Worm (Caenorhabditis elegans) whole organism, midembryonic: ENCODE results near the gene F36F12.3.

Source experiments
- T22C8.4 ChIP-seq: fragments of 200-800 bp; sonication (Bioruptor generic); IDR thresholded peaks from 2 replicates; pipeline ENCODE4 v1.3.6; 2022; ENCODE audit warnings: missing genetic modification characterization, missing compliant biosample characterization
- cog-1 ChIP-seq: sonication (generic microtip); optimal IDR thresholded peaks from 2 replicates; lab custom pipeline; 2016; ENCODE audit warnings: missing genetic modification characterization, missing compliant biosample characterization
- flt-1 ChIP-seq: fragments of 200-800 bp; sonication (Bioruptor generic); IDR thresholded peaks from 2 replicates; pipeline ENCODE4 v1.3.6; 2022; ENCODE audit warnings: missing genetic modification characterization, missing compliant biosample characterization
- klf-2 ChIP-seq: fragments of 200-800 bp; sonication (Bioruptor generic); conservative IDR thresholded peaks from 2 replicates; pipeline ENCODE4 v1.3.6; 2022; ENCODE audit warnings: missing genetic modification reagents, missing genetic modification characterization, missing compliant biosample characterization
- med-1 ChIP-seq: sonication (generic microtip); optimal IDR thresholded peaks from 2 replicates; lab custom pipeline; 2017; ENCODE audit warnings: missing genetic modification characterization, mild to moderate bottlenecking, missing compliant biosample characterization, antibody characterized with exemption, missing genetic modification reagents; ENCODE audit not compliant: insufficient read depth
- ref-1 ChIP-seq: fragments of 200-800 bp; sonication (Bioruptor generic); conservative IDR thresholded peaks from 2 replicates; pipeline ENCODE4 v1.3.6; 2022; ENCODE audit warnings: missing genetic modification reagents, missing genetic modification characterization, missing compliant biosample characterization
- tab-1 ChIP-seq: fragments of 200-800 bp; sonication (Bioruptor generic); IDR thresholded peaks from 2 replicates; pipeline ENCODE4 v1.3.6; 2022; ENCODE audit warnings: missing genetic modification characterization, missing compliant biosample characterization
- ztf-23 ChIP-seq: fragments of 200-800 bp; sonication (Bioruptor generic); IDR thresholded peaks from 2 replicates; pipeline ENCODE4 v1.3.6; 2022; ENCODE audit warnings: missing genetic modification reagents, missing genetic modification characterization, missing compliant biosample characterization
- ztf-29 ChIP-seq: fragments of 200-800 bp; sonication (Bioruptor generic); IDR thresholded peaks from 2 replicates; pipeline ENCODE4 v1.3.6; 2022; ENCODE audit warnings: missing genetic modification reagents, missing genetic modification characterization, missing compliant biosample characterization

Gene F36F12.3

ce11 chrV:2121910-2122362 is 36.3 kb downstream of the F36F12.3 start, which contains the start of gene F22F7.8:
Gene F22F7.8 (minus strand): TSS chrV:2121960.
- TF ChIP-seq flt-1 (GFP tag; lab: Robert Waterston, UW) (no peak), med-1 (GFP tag; lab: Kevin White, UChicago) (no peak), ztf-23 (GFP tag; lab: Robert Waterston, UW) (no peak), klf-2 (GFP tag; lab: Robert Waterston, UW) (no peak), ref-1 (GFP tag; lab: Robert Waterston, UW) (no peak), tab-1 (GFP tag; lab: Robert Waterston, UW) (no peak), cog-1 (no peak), T22C8.4 (no peak), ztf-29 (GFP tag; lab: Robert Waterston, UW) (no peak)

DNA sequence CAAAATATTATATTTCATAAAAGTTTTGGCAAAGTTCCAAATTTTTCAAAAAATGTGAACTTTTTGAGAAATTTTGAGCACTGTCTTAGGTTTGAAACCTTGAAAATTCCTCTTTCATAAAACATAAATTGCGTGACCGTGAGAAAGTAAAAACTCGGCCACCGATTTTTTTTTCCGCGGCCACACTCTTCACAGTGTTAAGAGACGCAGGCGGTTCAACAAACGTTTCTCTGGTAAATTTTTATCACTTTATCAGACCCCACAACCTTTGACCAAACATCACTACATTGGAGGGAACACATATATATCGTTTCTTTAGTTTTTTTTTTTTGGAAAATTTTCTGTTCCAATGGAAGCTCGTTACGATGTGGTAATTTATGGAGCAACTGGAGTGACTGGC is 36.9 kb downstream of the F36F12.3 start, which contains the start of gene F22F7.2:
Gene F22F7.2, plus strand, starts transcription at position 266 of the 400 bp plus-strand sequence.
- TF ChIP-seq ref-1 (GFP tag; lab: Robert Waterston, UW): no peak
- no peak for TF ChIP-seq tab-1 (GFP tag; lab: Robert Waterston, UW)
- TF ChIP-seq cog-1: no peak
- TF ChIP-seq T22C8.4: no peak
- no peak for TF ChIP-seq med-1 (GFP tag; lab: Kevin White, UChicago)

DNA sequence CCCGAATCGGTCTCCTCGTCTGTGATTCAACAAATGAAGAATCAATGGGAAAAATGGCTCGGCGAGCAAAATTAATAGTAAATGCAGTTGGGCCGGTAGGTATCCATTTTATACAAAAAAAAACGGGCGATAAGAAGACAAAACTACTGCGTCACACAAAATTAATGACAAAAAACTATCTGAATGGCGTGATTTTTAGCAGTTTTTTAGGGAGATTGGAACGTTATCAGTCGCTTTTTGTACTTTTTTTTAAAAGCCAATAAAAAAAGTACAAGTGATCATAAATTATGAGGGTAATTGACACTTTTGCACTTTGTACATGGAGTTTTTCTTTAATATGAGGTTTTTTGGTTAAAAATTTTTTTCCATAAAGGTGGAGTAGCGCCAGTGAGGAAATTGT is 37.6 kb downstream of the F36F12.3 start:
- TF ChIP-seq tab-1 (GFP tag; lab: Robert Waterston, UW) (no peak), flt-1 (GFP tag; lab: Robert Waterston, UW) (no peak), klf-2 (GFP tag; lab: Robert Waterston, UW) (no peak), cog-1 (no peak), med-1 (GFP tag; lab: Kevin White, UChicago) (no peak), ref-1 (GFP tag; lab: Robert Waterston, UW) (no peak), T22C8.4 (no peak), ztf-29 (GFP tag; lab: Robert Waterston, UW) (no peak), ztf-23 (GFP tag; lab: Robert Waterston, UW) (no peak)

DNA sequence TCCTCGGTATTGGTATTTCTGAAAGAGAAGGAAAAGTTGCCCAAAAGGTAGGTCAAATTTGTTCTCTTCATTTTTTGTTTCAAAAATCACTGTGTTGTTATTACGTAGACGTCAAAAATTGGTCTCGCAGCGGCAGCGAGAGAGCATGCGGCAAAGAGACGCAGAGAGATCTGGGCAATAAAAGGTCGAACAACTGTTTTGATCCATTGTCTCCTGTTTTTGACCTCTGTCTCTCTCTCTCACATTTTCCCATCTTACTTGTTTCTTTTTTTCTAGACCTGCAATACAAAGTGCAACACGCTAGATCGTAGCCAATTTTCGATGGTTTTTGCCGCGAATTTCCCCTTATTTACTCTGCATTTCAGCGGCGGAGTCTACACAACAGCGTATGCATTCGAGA is 41.0 kb downstream of the F36F12.3 start:
- TF ChIP-seq klf-2 (GFP tag; lab: Robert Waterston, UW) (no peak), T22C8.4 (0 out of 2 replicates have a peak, but pooled peaks have one; percentile 19)

- peak; percentile 22; the same call in 1 of the 2 replicates for TF ChIP-seq flt-1 (GFP tag; lab: Robert Waterston, UW)
- peak; percentile 49 for TF ChIP-seq cog-1
- TF ChIP-seq klf-2 (GFP tag; lab: Robert Waterston, UW): no peak
- TF ChIP-seq tab-1 (GFP tag; lab: Robert Waterston, UW): no peak
- TF ChIP-seq ref-1 (GFP tag; lab: Robert Waterston, UW): no peak
- TF ChIP-seq ztf-29 (GFP tag; lab: Robert Waterston, UW): no peak
- 0 out of 2 replicates have a peak, but pooled peaks have one; percentile 3 for TF ChIP-seq T22C8.4
- TF ChIP-seq ztf-23 (GFP tag; lab: Robert Waterston, UW): no peak
- TF ChIP-seq med-1 (GFP tag; lab: Kevin White, UChicago): no peak
Observed at ce11 chrV:2126996-2127585, 41.5 kb downstream of the F36F12.3 start, which contains the start of gene ldp-1. Gene ldp-1 (plus strand): TSS chrV:2127535.

- TF ChIP-seq tab-1 (GFP tag; lab: Robert Waterston, UW): no peak
- no peak for TF ChIP-seq flt-1 (GFP tag; lab: Robert Waterston, UW)
- no peak for TF ChIP-seq med-1 (GFP tag; lab: Kevin White, UChicago)
- no peak for TF ChIP-seq T22C8.4
- no peak for TF ChIP-seq klf-2 (GFP tag; lab: Robert Waterston, UW)
- TF ChIP-seq ztf-23 (GFP tag; lab: Robert Waterston, UW): 0 out of 2 replicates have a peak, but pooled peaks have one; percentile 17
Observed at ce11 chrV:2132675-2133074, 47.1 kb downstream of the F36F12.3 start.

DNA sequence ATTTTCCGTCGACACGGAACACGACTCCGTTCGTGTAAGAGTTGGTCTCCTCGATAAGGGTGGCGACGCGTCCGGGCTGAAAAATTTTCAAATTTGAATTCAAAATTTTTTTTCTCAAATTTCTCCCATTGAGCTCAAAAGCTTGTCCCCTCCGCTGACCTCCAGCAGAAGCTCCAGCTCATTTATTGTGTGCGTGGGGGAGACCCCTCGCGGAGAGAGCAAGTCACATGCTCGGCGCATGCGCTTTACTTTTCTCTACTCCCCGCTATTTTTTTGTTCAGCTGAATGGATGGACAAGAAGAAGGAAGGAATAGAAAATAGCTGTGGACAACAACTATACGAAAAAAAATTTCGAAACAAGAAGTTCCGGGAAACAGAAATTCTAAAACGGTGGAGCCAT is 47.9 kb downstream of the F36F12.3 start:
- TF ChIP-seq tab-1 (GFP tag; lab: Robert Waterston, UW) (no peak), klf-2 (GFP tag; lab: Robert Waterston, UW) (no peak), T22C8.4 (no peak), ref-1 (GFP tag; lab: Robert Waterston, UW) (no peak), flt-1 (GFP tag; lab: Robert Waterston, UW) (no peak), ztf-29 (GFP tag; lab: Robert Waterston, UW) (no peak), ztf-23 (GFP tag; lab: Robert Waterston, UW) (no peak), cog-1 (no peak), med-1 (GFP tag; lab: Kevin White, UChicago) (no peak)

ce11 chrV:2134340-2134739 is 48.7 kb downstream of the F36F12.3 start:
- no peak for TF ChIP-seq flt-1 (GFP tag; lab: Robert Waterston, UW)
- no peak for TF ChIP-seq klf-2 (GFP tag; lab: Robert Waterston, UW)
- no peak for TF ChIP-seq ref-1 (GFP tag; lab: Robert Waterston, UW)
- no peak for TF ChIP-seq tab-1 (GFP tag; lab: Robert Waterston, UW)
- no peak for TF ChIP-seq ztf-29 (GFP tag; lab: Robert Waterston, UW)
- no peak for TF ChIP-seq ztf-23 (GFP tag; lab: Robert Waterston, UW)
- no peak for TF ChIP-seq cog-1
- TF ChIP-seq T22C8.4: no peak
- TF ChIP-seq med-1 (GFP tag; lab: Kevin White, UChicago): no peak

ce11 chrV:2135323-2135722 is 49.7 kb downstream of the F36F12.3 start:
- TF ChIP-seq tab-1 (GFP tag; lab: Robert Waterston, UW): no peak
- no peak for TF ChIP-seq med-1 (GFP tag; lab: Kevin White, UChicago)
- TF ChIP-seq ztf-23 (GFP tag; lab: Robert Waterston, UW): no peak
- TF ChIP-seq ref-1 (GFP tag; lab: Robert Waterston, UW): no peak
- TF ChIP-seq flt-1 (GFP tag; lab: Robert Waterston, UW): no peak
